Fruit fly (Drosophila melanogaster) whole organism, embryonic: ENCODE results near the gene Grip75.

Experiments
- Bdp1 ChIP-seq: fragments of 200-800 bp; sonication (Bioruptor generic); optimal IDR thresholded peaks from 3 replicates; lab custom pipeline; 2016; ENCODE audit warnings: missing biosample characterization, missing genetic modification characterization
- CG12236 ChIP-seq: fragments of 200-800 bp; sonication (Bioruptor generic); optimal IDR thresholded peaks from 2 replicates; lab custom pipeline; 2016; ENCODE audit warnings: missing biosample characterization, missing genetic modification characterization
- CG12299 ChIP-seq: fragments of 200-800 bp; sonication (Bioruptor generic); optimal IDR thresholded peaks from 2 replicates; lab custom pipeline; 2018; ENCODE audit warnings: missing biosample characterization, mild to moderate bottlenecking, missing genetic modification characterization
- CG12744 ChIP-seq: fragments of 200-800 bp; sonication (Bioruptor generic); optimal IDR thresholded peaks from 2 replicates; lab custom pipeline; 2016; ENCODE audit warnings: missing biosample characterization, missing genetic modification characterization
- CG13287 ChIP-seq: fragments of 200-800 bp; sonication (Bioruptor generic); IDR thresholded peaks from 2 replicates; pipeline ENCODE4 v1.3.6; 2022; ENCODE audit warnings: missing biosample characterization, missing genetic modification characterization; ENCODE audit not compliant: partially characterized antibody
- CG14441 ChIP-seq: fragments of 200-800 bp; sonication (Bioruptor generic); IDR thresholded peaks from 2 replicates; pipeline ENCODE4 v1.3.6; 2022; ENCODE audit warnings: missing biosample characterization, missing genetic modification characterization
- CG14710 ChIP-seq: fragments of 200-800 bp; sonication (Bioruptor generic); optimal IDR thresholded peaks from 3 replicates; lab custom pipeline; 2019; ENCODE audit warnings: missing biosample characterization, mild to moderate bottlenecking, missing genetic modification characterization, moderate library complexity
- CG15601 ChIP-seq: fragments of 200-800 bp; sonication (Bioruptor generic); optimal IDR thresholded peaks from 3 replicates; lab custom pipeline; 2019; ENCODE audit warnings: missing biosample characterization, mild to moderate bottlenecking, missing genetic modification characterization, moderate library complexity
- CG16815 ChIP-seq: fragments of 200-800 bp; sonication (Bioruptor generic); optimal IDR thresholded peaks from 3 replicates; lab custom pipeline; 2017; ENCODE audit warnings: missing biosample characterization, mild to moderate bottlenecking, missing genetic modification characterization
- CG16863 ChIP-seq: fragments of 200-800 bp; sonication (Bioruptor generic); optimal IDR thresholded peaks from 3 replicates; lab custom pipeline; 2016; ENCODE audit warnings: missing biosample characterization, missing genetic modification characterization
- CG17829 ChIP-seq: fragments of 200-800 bp; optimal IDR thresholded peaks from 2 replicates; lab custom pipeline; 2019; ENCODE audit warnings: missing biosample characterization, mild to moderate bottlenecking, missing genetic modification characterization, moderate library complexity
- CG2199 ChIP-seq: fragments of 200-800 bp; sonication (Bioruptor generic); IDR thresholded peaks from 3 replicates; pipeline ENCODE4 v1.3.6; 2022; ENCODE audit warnings: missing biosample characterization, missing genetic modification characterization
- CG30431 ChIP-seq: fragments of 200-800 bp; sonication (Bioruptor generic); optimal IDR thresholded peaks from 2 replicates; lab custom pipeline; 2017; ENCODE audit warnings: missing biosample characterization, missing genetic modification characterization
- CG31388 ChIP-seq: fragments of 200-800 bp; sonication (Bioruptor generic); optimal IDR thresholded peaks from 2 replicates; lab custom pipeline; 2016; ENCODE audit warnings: missing biosample characterization, missing genetic modification characterization
- CG31441 ChIP-seq: fragments of 200-800 bp; sonication (Bioruptor generic); IDR thresholded peaks from 2 replicates; pipeline ENCODE4 v1.3.6; 2022; ENCODE audit warnings: missing biosample characterization, missing genetic modification characterization
- CG32772 ChIP-seq: fragments of 200-800 bp; sonication (Bioruptor generic); IDR thresholded peaks from 2 replicates; pipeline ENCODE4 v1.3.6; 2022; ENCODE audit warnings: missing biosample characterization, missing genetic modification characterization
- CG3847 ChIP-seq: fragments of 200-800 bp; sonication (Bioruptor generic); IDR thresholded peaks from 2 replicates; pipeline ENCODE4 v1.3.6; 2022; ENCODE audit warnings: missing biosample characterization, missing genetic modification characterization
- CG4282 ChIP-seq: fragments of 200-800 bp; sonication (Bioruptor generic); optimal IDR thresholded peaks from 2 replicates; lab custom pipeline; 2016; ENCODE audit warnings: missing biosample characterization, missing genetic modification characterization
- CG4328 ChIP-seq: fragments of 200-800 bp; sonication (Bioruptor generic); optimal IDR thresholded peaks from 3 replicates; lab custom pipeline; 2017; ENCODE audit warnings: missing biosample characterization, missing genetic modification reagents, missing genetic modification characterization
- CG8924 ChIP-seq: fragments of 200-800 bp; optimal IDR thresholded peaks from 3 replicates; lab custom pipeline; 2019; ENCODE audit warnings: missing biosample characterization, mild to moderate bottlenecking, missing genetic modification characterization, moderate library complexity
- D ChIP-seq, 2 experiments: fragments of 200-800 bp in 1 of 2; fragments of >200 bp in 1 of 2; sonication (Bioruptor generic) in 1 of 2; optimal IDR thresholded peaks; 2 replicates in 1 of 2; 3 replicates in 1 of 2; lab custom pipeline; 2017; ENCODE audit warnings: mild to moderate bottlenecking in 1 of 2, missing biosample characterization in 1 of 2, missing genetic modification characterization in 1 of 2, missing genetic modification reagents in 1 of 2
- Dad ChIP-seq: fragments of 200-800 bp; sonication (Bioruptor generic); optimal IDR thresholded peaks from 3 replicates; lab custom pipeline; 2016; ENCODE audit warnings: missing biosample characterization, missing genetic modification characterization
- Dfd ChIP-seq, 2 experiments: fragments of >200 bp; optimal IDR thresholded peaks; 2 replicates each; lab custom pipeline; 2017; ENCODE audit warnings: missing biosample characterization in 2 of 2, missing genetic modification characterization in 2 of 2
- Dll ChIP-seq: fragments of 200-800 bp; sonication (Bioruptor generic); IDR thresholded peaks from 4 replicates; pipeline ENCODE4 v1.3.6; 2022; ENCODE audit warnings: missing biosample characterization, missing genetic modification characterization; ENCODE audit not compliant: partially characterized antibody
- Ets65A ChIP-seq: fragments of 200-800 bp; sonication (Bioruptor generic); peaks from one replicate; lab custom pipeline; 2016; ENCODE audit warnings: missing biosample characterization, missing genetic modification characterization
- Fer1 ChIP-seq: fragments of 200-800 bp; sonication (Bioruptor generic); optimal IDR thresholded peaks from 2 replicates; lab custom pipeline; 2017; ENCODE audit warnings: missing biosample characterization, mild to moderate bottlenecking, missing genetic modification characterization
- Lpt ChIP-seq: fragments of >200 bp; optimal IDR thresholded peaks from 2 replicates; lab custom pipeline; 2018; ENCODE audit warnings: missing biosample characterization, missing genetic modification characterization
- Med ChIP-seq: fragments of 200-800 bp; sonication (Bioruptor generic); peaks from one replicate; lab custom pipeline; 2016; ENCODE audit warnings: missing biosample characterization, missing genetic modification characterization, mild to moderate bottlenecking, inconsistent platforms, moderate library complexity
- NC2α ChIP-seq: fragments of 200-800 bp; sonication (Bioruptor generic); optimal IDR thresholded peaks from 2 replicates; lab custom pipeline; 2016; ENCODE audit warnings: missing biosample characterization, missing genetic modification characterization
- Opbp ChIP-seq: fragments of 200-800 bp; sonication (Bioruptor generic); IDR thresholded peaks from 3 replicates; pipeline ENCODE4 v1.3.6; 2022; ENCODE audit warnings: missing biosample characterization, missing genetic modification characterization; ENCODE audit not compliant: partially characterized antibody
- Tbp ChIP-seq: fragments of >200 bp; optimal IDR thresholded peaks from 2 replicates; lab custom pipeline; 2018; ENCODE audit warnings: missing biosample characterization, missing genetic modification characterization
- ara ChIP-seq: fragments of 200-800 bp; sonication (Bioruptor generic); IDR thresholded peaks from 2 replicates; pipeline ENCODE4 v1.3.6; 2022; ENCODE audit warnings: missing biosample characterization, missing genetic modification characterization
- bbx ChIP-seq: fragments of 200-800 bp; sonication (Bioruptor generic); IDR thresholded peaks from 2 replicates; pipeline ENCODE4 v1.3.6; 2022; ENCODE audit warnings: missing biosample characterization, missing genetic modification characterization; ENCODE audit not compliant: partially characterized antibody
- cad ChIP-seq: fragments of >200 bp; optimal IDR thresholded peaks from 2 replicates; lab custom pipeline; 2017; ENCODE audit warnings: missing biosample characterization, missing genetic modification characterization
- ftz-f1 ChIP-seq: fragments of 200-800 bp; sonication (Bioruptor generic); optimal IDR thresholded peaks from 2 replicates; lab custom pipeline; 2016; ENCODE audit warnings: missing biosample characterization, missing genetic modification characterization
- jigr1 ChIP-seq: fragments of 200-800 bp; sonication (Bioruptor generic); IDR thresholded peaks from 3 replicates; pipeline ENCODE4 v1.3.6; 2022; ENCODE audit warnings: missing biosample characterization, missing genetic modification characterization
- klu ChIP-seq: fragments of 200-800 bp; sonication (Bioruptor generic); IDR thresholded peaks from 2 replicates; pipeline ENCODE4 v1.3.6; 2022; ENCODE audit warnings: missing biosample characterization, missing genetic modification characterization
- knrl ChIP-seq: fragments of 200-800 bp; sonication (Bioruptor generic); IDR thresholded peaks from 3 replicates; pipeline ENCODE4 v1.3.6; 2022; ENCODE audit warnings: missing biosample characterization, missing genetic modification characterization; ENCODE audit not compliant: partially characterized antibody
- lbe ChIP-seq: fragments of 200-800 bp; sonication (Bioruptor generic); optimal IDR thresholded peaks from 2 replicates; lab custom pipeline; 2016; ENCODE audit warnings: missing biosample characterization, mild to moderate bottlenecking, missing genetic modification characterization
- lola ChIP-seq, 3 experiments: fragments of >200 bp in 2 of 3; fragments of 200-800 bp in 1 of 3; sonication (Bioruptor generic) in 1 of 3; optimal IDR thresholded peaks; 2 replicates each; lab custom pipeline; 2017 to 2019; ENCODE audit warnings: missing biosample characterization in 3 of 3, missing genetic modification characterization in 3 of 3, mild to moderate bottlenecking in 1 of 3, moderate library complexity in 1 of 3
- maf-S ChIP-seq: fragments of 200-800 bp; sonication (Bioruptor generic); optimal IDR thresholded peaks from 2 replicates; lab custom pipeline; 2016; ENCODE audit warnings: missing biosample characterization, missing genetic modification characterization
- onecut ChIP-seq: fragments of 200-800 bp; sonication (Bioruptor generic); IDR thresholded peaks from 2 replicates; pipeline ENCODE4 v1.3.6; 2022; ENCODE audit warnings: missing biosample characterization, missing genetic modification characterization
- org-1 ChIP-seq: fragments of 200-800 bp; sonication (Bioruptor generic); optimal IDR thresholded peaks from 2 replicates; lab custom pipeline; 2017; ENCODE audit warnings: missing biosample characterization, missing genetic modification characterization
- psq ChIP-seq: fragments of 200-800 bp; sonication (Bioruptor generic); optimal IDR thresholded peaks from 2 replicates; lab custom pipeline; 2017; ENCODE audit warnings: missing biosample characterization, missing genetic modification characterization
- pum ChIP-seq: fragments of 200-800 bp; sonication (Bioruptor generic); optimal IDR thresholded peaks from 2 replicates; lab custom pipeline; 2016; ENCODE audit warnings: missing biosample characterization, missing genetic modification characterization
- scrt ChIP-seq: fragments of 200-800 bp; sonication (Bioruptor generic); optimal IDR thresholded peaks from 2 replicates; lab custom pipeline; 2018; ENCODE audit warnings: missing biosample characterization, mild to moderate bottlenecking, missing genetic modification characterization, moderate library complexity
- sqz ChIP-seq: fragments of 200-800 bp; sonication (Bioruptor generic); optimal IDR thresholded peaks from 3 replicates; lab custom pipeline; 2018; ENCODE audit warnings: missing biosample characterization, mild to moderate bottlenecking, missing genetic modification characterization
- tna ChIP-seq: fragments of 200-800 bp; sonication (Bioruptor generic); IDR thresholded peaks from 2 replicates; pipeline ENCODE4 v1.3.6; 2022; ENCODE audit warnings: missing biosample characterization, missing genetic modification characterization; ENCODE audit not compliant: partially characterized antibody
- ttk ChIP-seq: fragments of 200-800 bp; sonication (Bioruptor generic); IDR thresholded peaks from 2 replicates; pipeline ENCODE4 v2.1.2; 2022; ENCODE audit warnings: missing biosample characterization, missing genetic modification characterization
- twi ChIP-seq: fragments of 200-800 bp; optimal IDR thresholded peaks from 2 replicates; lab custom pipeline; 2019; ENCODE audit warnings: missing biosample characterization, mild to moderate bottlenecking, missing genetic modification characterization, moderate library complexity

The Grip75 gene

dm6 chr2L:10526953-10527584 lies 44.0 kb downstream of the Grip75 start, which contains the start of gene Lip4 (continued):
- TF ChIP-seq cad (GFP tag; lab: Kevin White, UChicago) (no peak), CG16815 (GFP tag; lab: Kevin White, UChicago) (no peak), CG16863 (GFP tag; lab: Kevin White, UChicago) (peak; percentile 36), Fer1 (GFP tag; lab: Kevin White, UChicago) (peak; percentile 85), CG15601 (tag; lab: Kevin White, UChicago) (peak; percentile 15), Dll (GFP tag; lab: Robert Waterston, UW) (no peak), sqz (GFP tag; lab: Kevin White, UChicago) (peak; percentile 33), ara (GFP tag; lab: Robert Waterston, UW) (peak; percentile 72), Ets65A (GFP tag; lab: Kevin White, UChicago) (peak; percentile 92), CG14441 (peak; percentile 82), CG12299 (tag; lab: Kevin White, UChicago) (peak; percentile 55), Lpt (GFP tag; lab: Kevin White, UChicago) (no peak), ftz-f1 (no peak), Bdp1 (GFP tag; lab: Kevin White, UChicago) (peak; percentile 7), CG12236 (GFP tag; lab: Kevin White, UChicago) (no peak), klu (GFP tag; lab: Robert Waterston, UW) (peak; percentile 43; the same call in 1 of the 2 replicates), CG12744 (peak; percentile 26), maf-S (peak; percentile 22), lola (GFP tag; optimal IDR thresholded peaks at IDR 0.05; lab: Kevin White, UChicago) (peak in 1 of 3 experiments; percentile 53), jigr1 (GFP tag; lab: Robert Waterston, UW) (no peak), CG4328 (GFP tag; lab: Kevin White, UChicago) (peak; percentile 38), onecut (GFP tag; lab: Robert Waterston, UW) (peak; percentile 38), Med (GFP tag; lab: Kevin White, UChicago) (peak; percentile 90), CG31388 (GFP tag; lab: Kevin White, UChicago) (peak; percentile 31), Dfd (GFP tag; optimal IDR thresholded peaks at IDR 0.05; lab: Kevin White, UChicago) (no peak), psq (no peak), scrt (GFP tag; lab: Kevin White, UChicago) (peak; percentile 47), Tbp (GFP tag; lab: Kevin White, UChicago) (no peak), knrl (no peak), CG32772 (peak; percentile 71), CG30431 (GFP tag; lab: Kevin White, UChicago) (peak; percentile 3), org-1 (peak; percentile 61), CG17829 (tag; lab: Kevin White, UChicago) (peak; percentile 82), CG2199 (0 out of 3 replicates have a peak, but pooled peaks have one; percentile 22), pum (GFP tag; lab: Kevin White, UChicago) (peak; percentile 6), CG3847 (peak; percentile 73; the same call in 1 of the 2 replicates), CG13287 (GFP tag; lab: Robert Waterston, UW) (no peak), CG14710 (peak; percentile 63), lbe (GFP tag; lab: Kevin White, UChicago) (no peak), Opbp (GFP tag; lab: Robert Waterston, UW) (no peak), tna (GFP tag; lab: Robert Waterston, UW) (no peak), CG4282 (GFP tag; lab: Kevin White, UChicago) (no peak), CG31441 (GFP tag; lab: Robert Waterston, UW) (peak; percentile 84), bbx (no peak), Dad (GFP tag; lab: Kevin White, UChicago) (peak; percentile 42), D (optimal IDR thresholded peaks at IDR 0.05; lab: Kevin White, UChicago) (no peak), D (GFP tag; optimal IDR thresholded peaks at IDR 0.05; lab: Kevin White, UChicago) (peak; percentile 43), ttk (GFP tag; lab: Robert Waterston, UW) (peak; percentile 74), CG8924 (tag; lab: Kevin White, UChicago) (peak; percentile 79), NC2α (no peak), twi (peak; percentile 9)
